Worm (Caenorhabditis elegans): Measurements from ENCODE around the gene W06D12.6.

ce11 chrV:17706217-17706806, 398 bp downstream of the W06D12.6 start:
- TF ChIP-seq zip-5 (tag; optimal IDR thresholded peaks at IDR 0.05) (no peak), unc-55 (GFP tag; optimal IDR thresholded peaks at IDR 0.05) (no peak), dmd-4 (tag; optimal IDR thresholded peaks at IDR 0.05; ENCODE audit: borderline replicate concordance) (no peak), nhr-11 (tag; optimal IDR thresholded peaks at IDR 0.05) (no peak), pat-9 (tag; optimal IDR thresholded peaks at IDR 0.05) (no peak), pros-1 (tag; optimal IDR thresholded peaks at IDR 0.05) (no peak), fkh-6 (tag; optimal IDR thresholded peaks at IDR 0.05) (no peak)

Measured in whole organism, late embryonic.